In the genomic region with DNA sequence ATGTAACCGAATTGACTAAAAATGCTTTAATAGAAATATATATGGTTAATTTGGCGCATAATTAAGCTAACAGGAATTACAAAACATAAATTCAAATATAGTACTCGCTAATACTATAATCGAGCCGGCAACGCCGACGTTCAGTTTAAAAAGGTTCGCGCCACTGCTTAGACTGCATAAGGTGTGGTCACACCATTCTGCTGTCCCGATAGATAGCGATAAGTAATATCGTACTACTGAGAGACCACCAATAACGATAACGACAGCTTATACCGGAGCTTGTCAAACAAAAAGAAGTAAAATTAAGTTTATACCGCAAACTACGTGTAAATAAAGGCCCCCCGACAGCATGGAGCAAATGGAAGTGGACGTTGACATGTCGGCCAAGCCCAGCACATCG, we compare ENCODE assay signal across 1 fruit fly cellular context.
A peak's percentile ranks its signal among the peaks of the same experiment; 100 is the strongest.
TF ChIP-seq lines count a peak whose summit lies in the region.

A gene (plus strand): TSS at position 228 of the 400 bp plus-strand sequence.

TF ChIP-seq in whole organism, embryonic, 481 proteins besides CTCF, POLR2A, EP300 and RAD21 (continued from another document and continues in another):
- TF ChIP-seq CG18476 (GFP tag; optimal IDR thresholded peaks at IDR 0.05; lab: Kevin White, UChicago) (peak; percentile 9), CG7357 (GFP tag; IDR thresholded peaks at IDR 0.05; lab: Robert Waterston, UW) (no peak), Gug (GFP tag; IDR thresholded peaks at IDR 0.05; lab: Robert Waterston, UW) (no peak; the same call in 3 of the 4 replicates), CG6689 (GFP tag; IDR thresholded peaks at IDR 0.05; lab: Robert Waterston, UW) (no peak), Tbp (GFP tag; optimal IDR thresholded peaks at IDR 0.05; lab: Kevin White, UChicago) (no peak), ato (GFP tag; IDR thresholded peaks at IDR 0.05; lab: Robert Waterston, UW; ENCODE audit: partially characterized antibody) (peak; percentile 86), CG17359 (tag; optimal IDR thresholded peaks at IDR 0.05; lab: Kevin White, UChicago) (no peak), gfzf (GFP tag; optimal IDR thresholded peaks at IDR 0.05; lab: Kevin White, UChicago) (peak; percentile 72), CG8765 (GFP tag; IDR thresholded peaks at IDR 0.05; lab: Robert Waterston, UW) (no peak), HLH3B (GFP tag; IDR thresholded peaks at IDR 0.05; lab: Robert Waterston, UW) (no peak), wdn (GFP tag; IDR thresholded peaks at IDR 0.05; lab: Robert Waterston, UW) (no peak), Ets97D (GFP tag; optimal IDR thresholded peaks at IDR 0.05; lab: Kevin White, UChicago) (peak; percentile 60), CG6765 (GFP tag; optimal IDR thresholded peaks at IDR 0.05; lab: Kevin White, UChicago) (no peak), sug (tag; optimal IDR thresholded peaks at IDR 0.05; lab: Kevin White, UChicago) (peak; percentile 53), Myb (GFP tag; optimal IDR thresholded peaks at IDR 0.05; lab: Kevin White, UChicago) (peak; percentile 91), CG14710 (tag; optimal IDR thresholded peaks at IDR 0.05; lab: Kevin White, UChicago) (peak; percentile 99), stwl (tag; optimal IDR thresholded peaks at IDR 0.05; lab: Kevin White, UChicago) (peak; percentile 89), sr (GFP tag; IDR thresholded peaks at IDR 0.05; lab: Robert Waterston, UW) (no peak), tin (GFP tag; optimal IDR thresholded peaks at IDR 0.05; lab: Kevin White, UChicago) (peak; percentile 1), amos (GFP tag; IDR thresholded peaks at IDR 0.05; lab: Robert Waterston, UW; ENCODE audit: partially characterized antibody) (peak; percentile 84), CG16779 (GFP tag; IDR thresholded peaks at IDR 0.05; lab: Robert Waterston, UW) (0 out of 2 replicates have a peak, but pooled peaks have one; percentile 28), Nf-YC (tag; optimal IDR thresholded peaks at IDR 0.05; lab: Kevin White, UChicago) (peak; percentile 68), CkIIα-i1 (GFP tag; IDR thresholded peaks at IDR 0.05; lab: Robert Waterston, UW) (no peak), Bgb (GFP tag; IDR thresholded peaks at IDR 0.05; lab: Robert Waterston, UW; ENCODE audit: partially characterized antibody) (peak; percentile 92), CG17829 (tag; optimal IDR thresholded peaks at IDR 0.05; lab: Kevin White, UChicago) (peak; percentile 46), dm (GFP tag; optimal IDR thresholded peaks at IDR 0.05; lab: Kevin White, UChicago) (peak; percentile 8), row (GFP tag; IDR thresholded peaks at IDR 0.05; lab: Robert Waterston, UW) (peak; percentile 18; the same call in 1 of the 3 replicates), chinmo (GFP tag; IDR thresholded peaks at IDR 0.05; lab: Robert Waterston, UW; ENCODE audit: partially characterized antibody) (peak; percentile 75; the same call in 1 of the 4 replicates), phol (tag; optimal IDR thresholded peaks at IDR 0.05; lab: Kevin White, UChicago) (peak; percentile 56), wor (GFP tag; IDR thresholded peaks at IDR 0.05; lab: Robert Waterston, UW) (no peak), inv (GFP tag; IDR thresholded peaks at IDR 0.05; lab: Robert Waterston, UW; ENCODE audit: partially characterized antibody) (peak; percentile 69; the same call in 1 of the 2 replicates), ind (GFP tag; optimal IDR thresholded peaks at IDR 0.05; lab: Kevin White, UChicago) (no peak), CG6175 (GFP tag; IDR thresholded peaks at IDR 0.05; lab: Robert Waterston, UW) (no peak), dati (GFP tag; IDR thresholded peaks at IDR 0.05; lab: Robert Waterston, UW) (no peak), CG3847 (GFP tag; IDR thresholded peaks at IDR 0.05; lab: Robert Waterston, UW) (peak; percentile 49), zfh2 (GFP tag; optimal IDR thresholded peaks at IDR 0.05; lab: Kevin White, UChicago) (peak; percentile 4), CG7963 (GFP tag; IDR thresholded peaks at IDR 0.05; lab: Robert Waterston, UW; ENCODE audit: partially characterized antibody) (peak; percentile 79), peb (GFP tag; IDR thresholded peaks at IDR 0.05; lab: Robert Waterston, UW) (no peak), her (GFP tag; optimal IDR thresholded peaks at IDR 0.05; lab: Kevin White, UChicago) (peak; percentile 4), CG13894 (tag; optimal IDR thresholded peaks at IDR 0.05; lab: Kevin White, UChicago) (peak; percentile 67), HmgD (GFP tag; optimal IDR thresholded peaks at IDR 0.05; lab: Kevin White, UChicago) (peak; percentile 68), zen (tag; optimal IDR thresholded peaks at IDR 0.05; lab: Kevin White, UChicago) (peak; percentile 27), CG6254 (GFP tag; optimal IDR thresholded peaks at IDR 0.05; lab: Kevin White, UChicago) (no peak), CG11456 (GFP tag; IDR thresholded peaks at IDR 0.05; lab: Robert Waterston, UW) (no peak; the same call in 2 of the 3 replicates), Fer2 (tag; optimal IDR thresholded peaks at IDR 0.05; lab: Kevin White, UChicago) (no peak), CG2712 (tag; optimal IDR thresholded peaks at IDR 0.05; lab: Kevin White, UChicago) (peak; percentile 58), jumu (GFP tag; optimal IDR thresholded peaks at IDR 0.05; lab: Kevin White, UChicago) (peak; percentile 16), CG10274 (GFP tag; optimal IDR thresholded peaks at IDR 0.05; lab: Kevin White, UChicago) (no peak), bbx (GFP tag; IDR thresholded peaks at IDR 0.05; lab: Robert Waterston, UW; ENCODE audit: partially characterized antibody) (peak; percentile 84), Antp (GFP tag; optimal IDR thresholded peaks at IDR 0.05; lab: Kevin White, UChicago) (no peak), lab (GFP tag; optimal IDR thresholded peaks at IDR 0.05; lab: Kevin White, UChicago) (no peak), BEAF-32 (GFP tag; optimal IDR thresholded peaks at IDR 0.05; lab: Kevin White, UChicago) (peak; percentile 79), grn (GFP tag; optimal IDR thresholded peaks at IDR 0.05; lab: Kevin White, UChicago) (peak; percentile 6), CG11504 (tag; optimal IDR thresholded peaks at IDR 0.05; lab: Kevin White, UChicago) (no peak), CG34224 (GFP tag; IDR thresholded peaks at IDR 0.05; lab: Robert Waterston, UW; ENCODE audit: partially characterized antibody) (peak; percentile 85), CG13624 (GFP tag; optimal IDR thresholded peaks at IDR 0.05; lab: Kevin White, UChicago) (peak; percentile 44), CG4360 (GFP tag; IDR thresholded peaks at IDR 0.05; lab: Robert Waterston, UW) (no peak), CG2116 (GFP tag; optimal IDR thresholded peaks at IDR 0.05; lab: Kevin White, UChicago) (peak; percentile 55), CG12236 (GFP tag; optimal IDR thresholded peaks at IDR 0.05; lab: Kevin White, UChicago) (no peak), da (GFP tag; optimal IDR thresholded peaks at IDR 0.05; lab: Kevin White, UChicago) (no peak), Lhr (GFP tag; optimal IDR thresholded peaks at IDR 0.05; lab: Kevin White, UChicago) (peak; percentile 2), Deaf1 (tag; optimal IDR thresholded peaks at IDR 0.05; lab: Kevin White, UChicago) (no peak), CG7786 (GFP tag; optimal IDR thresholded peaks at IDR 0.05; lab: Kevin White, UChicago) (no peak), tna (GFP tag; IDR thresholded peaks at IDR 0.05; lab: Robert Waterston, UW; ENCODE audit: partially characterized antibody) (peak; percentile 94), zen2 (GFP tag; IDR thresholded peaks at IDR 0.05; lab: Robert Waterston, UW; ENCODE audit: partially characterized antibody) (peak; percentile 62; the same call in 2 of the 3 replicates), toy (GFP tag; IDR thresholded peaks at IDR 0.05; lab: Robert Waterston, UW) (no peak), Dll (GFP tag; IDR thresholded peaks at IDR 0.05; lab: Robert Waterston, UW; ENCODE audit: partially characterized antibody) (peak; percentile 82), sob (GFP tag; IDR thresholded peaks at IDR 0.05; lab: Robert Waterston, UW) (0 out of 2 replicates have a peak, but pooled peaks have one; percentile 24), grau (tag; optimal IDR thresholded peaks at IDR 0.05; lab: Kevin White, UChicago) (peak; percentile 8), schlank (tag; optimal IDR thresholded peaks at IDR 0.05; lab: Kevin White, UChicago) (no peak), CG42726 (GFP tag; IDR thresholded peaks at IDR 0.05; lab: Robert Waterston, UW; ENCODE audit: partially characterized antibody) (peak; percentile 92), CG17186 (GFP tag; optimal IDR thresholded peaks at IDR 0.05; lab: Kevin White, UChicago) (peak; percentile 27), ftz-f1 (GFP tag; optimal IDR thresholded peaks at IDR 0.05; lab: Kevin White, UChicago) (peak; percentile 42), Opbp (GFP tag; IDR thresholded peaks at IDR 0.05; lab: Robert Waterston, UW; ENCODE audit: partially characterized antibody) (peak; percentile 88), CoRest (tag; optimal IDR thresholded peaks at IDR 0.05; lab: Kevin White, UChicago) (peak; percentile 9), slou (GFP tag; optimal IDR thresholded peaks at IDR 0.05; lab: Kevin White, UChicago) (no peak), knrl (GFP tag; IDR thresholded peaks at IDR 0.05; lab: Robert Waterston, UW; ENCODE audit: partially characterized antibody) (peak; percentile 85), CG4424 (GFP tag; optimal IDR thresholded peaks at IDR 0.05; lab: Kevin White, UChicago) (no peak), usp (GFP tag; optimal IDR thresholded peaks at IDR 0.05; lab: Kevin White, UChicago) (no peak), CG2678 (tag; optimal IDR thresholded peaks at IDR 0.05; lab: Kevin White, UChicago) (no peak), gro (GFP tag; optimal IDR thresholded peaks at IDR 0.05; lab: Kevin White, UChicago) (peak; percentile 63), oc (tag; optimal IDR thresholded peaks at IDR 0.05; lab: Kevin White, UChicago) (no peak), ci (GFP tag; IDR thresholded peaks at IDR 0.05; lab: Robert Waterston, UW) (no peak), CG12155 (GFP tag; optimal IDR thresholded peaks at IDR 0.05; lab: Kevin White, UChicago) (peak; percentile 68), CG3995 (GFP tag; optimal IDR thresholded peaks at IDR 0.05; lab: Kevin White, UChicago) (peak; percentile 15), E2f2 (GFP tag; IDR thresholded peaks at IDR 0.05; lab: Robert Waterston, UW) (peak; percentile 91), CG5953 (GFP tag; IDR thresholded peaks at IDR 0.05; lab: Robert Waterston, UW) (no peak), hbn (GFP tag; IDR thresholded peaks at IDR 0.05; lab: Robert Waterston, UW; ENCODE audit: partially characterized antibody) (peak; percentile 69), CG7928 (GFP tag; optimal IDR thresholded peaks at IDR 0.05; lab: Kevin White, UChicago) (peak; percentile 4), Dek (tag; optimal IDR thresholded peaks at IDR 0.05; lab: Kevin White, UChicago) (no peak), Dp (GFP tag; optimal IDR thresholded peaks at IDR 0.05; lab: Kevin White, UChicago) (peak; percentile 87), Oaz (GFP tag; IDR thresholded peaks at IDR 0.05; lab: Robert Waterston, UW) (no peak), Sry-δ (GFP tag; optimal IDR thresholded peaks at IDR 0.05; lab: Kevin White, UChicago) (peak; percentile 91), Med (GFP tag; lab: Kevin White, UChicago) (peak; percentile 90), GATAe (GFP tag; conservative IDR thresholded peaks at IDR 0.05; lab: Robert Waterston, UW) (peak; percentile 61), CG13287 (GFP tag; IDR thresholded peaks at IDR 0.05; lab: Robert Waterston, UW; ENCODE audit: partially characterized antibody) (peak; percentile 96), hb (GFP tag; IDR thresholded peaks at IDR 0.05; lab: Robert Waterston, UW; ENCODE audit: partially characterized antibody) (peak; percentile 88), HLH4C (GFP tag; IDR thresholded peaks at IDR 0.05; lab: Robert Waterston, UW; ENCODE audit: partially characterized antibody) (peak; percentile 90), sisA (GFP tag; IDR thresholded peaks at IDR 0.05; lab: Robert Waterston, UW) (no peak), CG10267 (tag; optimal IDR thresholded peaks at IDR 0.05; lab: Kevin White, UChicago) (peak; percentile 61), Gsc (GFP tag; IDR thresholded peaks at IDR 0.05; lab: Robert Waterston, UW) (no peak), pzg (GFP tag; optimal IDR thresholded peaks at IDR 0.05; lab: Kevin White, UChicago) (peak; percentile 99), lilli (GFP tag; optimal IDR thresholded peaks at IDR 0.05; lab: Kevin White, UChicago) (peak; percentile 10), CG17361 (GFP tag; IDR thresholded peaks at IDR 0.05; lab: Robert Waterston, UW) (peak; percentile 41; the same call in 1 of the 3 replicates), mam (GFP tag; optimal IDR thresholded peaks at IDR 0.05; lab: Kevin White, UChicago) (peak; percentile 37), Pdp1 (GFP tag; optimal IDR thresholded peaks at IDR 0.05; lab: Kevin White, UChicago) (peak in 1 of 2 experiments; percentile 66), CG16813 (GFP tag; IDR thresholded peaks at IDR 0.05; lab: Robert Waterston, UW; ENCODE audit: partially characterized antibody) (peak; percentile 79), shn (GFP tag; optimal IDR thresholded peaks at IDR 0.05; lab: Kevin White, UChicago) (no peak), NFAT (GFP tag; IDR thresholded peaks at IDR 0.05; lab: Robert Waterston, UW) (no peak), HmgZ (tag; optimal IDR thresholded peaks at IDR 0.05; lab: Kevin White, UChicago) (peak; percentile 69), mld (GFP tag; IDR thresholded peaks at IDR 0.05; lab: Robert Waterston, UW; ENCODE audit: partially characterized antibody) (peak; percentile 75), Adf1 (GFP tag; IDR thresholded peaks at IDR 0.05; lab: Robert Waterston, UW) (no peak), CG12659 (GFP tag; optimal IDR thresholded peaks at IDR 0.05; lab: Kevin White, UChicago) (peak; percentile 53), Rfx (GFP tag; IDR thresholded peaks at IDR 0.05; lab: Robert Waterston, UW) (peak; percentile 62), tup (GFP tag; optimal IDR thresholded peaks at IDR 0.05; lab: Kevin White, UChicago) (no peak), H2.0 (GFP tag; IDR thresholded peaks at IDR 0.05; lab: Robert Waterston, UW) (no peak), trem (tag; optimal IDR thresholded peaks at IDR 0.05; lab: Kevin White, UChicago) (peak; percentile 75), Dbx (GFP tag; IDR thresholded peaks at IDR 0.05; lab: Robert Waterston, UW) (peak; percentile 57; the same call in 2 of the 3 replicates), CG2199 (GFP tag; IDR thresholded peaks at IDR 0.05; lab: Robert Waterston, UW) (no peak), nerfin-2 (GFP tag; IDR thresholded peaks at IDR 0.05; lab: Robert Waterston, UW; ENCODE audit: partially characterized antibody) (peak; percentile 88), sim (GFP tag; IDR thresholded peaks at IDR 0.05; lab: Robert Waterston, UW) (no peak), CG8924 (tag; optimal IDR thresholded peaks at IDR 0.05; lab: Kevin White, UChicago) (no peak), hkb (optimal IDR thresholded peaks at IDR 0.05; lab: Kevin White, UChicago) (peak; percentile 29), hkb (GFP tag; IDR thresholded peaks at IDR 0.05; lab: Robert Waterston, UW) (no peak)
